Worm (Caenorhabditis elegans) whole organism, mixed stage, embryonic: ENCODE measurements around the gene nfya-1.
"Not testable (repeated sequence)": the region's sequence is repeated elsewhere in the genome, so short reads cannot be mapped to it uniquely, and the experiment has no call there.

Source experiments
- M03D4.4 ChIP-seq: sonication (generic microtip); optimal IDR thresholded peaks from 2 replicates; lab custom pipeline; 2017; ENCODE audit warnings: mild to moderate bottlenecking, missing genetic modification characterization, missing compliant biosample characterization
- bed-3 ChIP-seq: fragments of 200-800 bp; sonication (Bioruptor generic); optimal IDR thresholded peaks from 3 replicates; lab custom pipeline; 2018; ENCODE audit warnings: mild to moderate bottlenecking, missing genetic modification characterization, moderate library complexity, missing compliant biosample characterization
- blmp-1 ChIP-seq: fragments of 150-350 bp; optimal IDR thresholded peaks from 2 replicates; lab custom pipeline; 2014; ENCODE audit warnings: missing biosample characterization, missing genetic modification characterization
- ceh-39 ChIP-seq: fragments of 150-350 bp; optimal IDR thresholded peaks from 2 replicates; lab custom pipeline; 2014; ENCODE audit warnings: missing biosample characterization, missing genetic modification characterization
- ceh-43 ChIP-seq: fragments of 200-800 bp; sonication (Bioruptor generic); optimal IDR thresholded peaks from 2 replicates; lab custom pipeline; 2018; ENCODE audit warnings: mild to moderate bottlenecking, missing genetic modification characterization, moderate library complexity, missing compliant biosample characterization
- ceh-83 ChIP-seq: fragments of 200-800 bp; sonication (Bioruptor generic); optimal IDR thresholded peaks from 2 replicates; lab custom pipeline; 2018; ENCODE audit warnings: mild to moderate bottlenecking, missing genetic modification characterization, missing compliant biosample characterization
- ces-1 ChIP-seq: fragments of 150-350 bp; optimal IDR thresholded peaks from 2 replicates; lab custom pipeline; 2014; ENCODE audit warnings: missing biosample characterization, missing genetic modification reagents, missing genetic modification characterization
- cnd-1 ChIP-seq: fragments of 200-800 bp; sonication (Bioruptor generic); optimal IDR thresholded peaks from 2 replicates; lab custom pipeline; 2018; ENCODE audit warnings: mild to moderate bottlenecking, missing genetic modification characterization, missing compliant biosample characterization
- drap-1 ChIP-seq: fragments of 200-800 bp; sonication (Bioruptor generic); optimal IDR thresholded peaks from 3 replicates; lab custom pipeline; 2018; ENCODE audit warnings: mild to moderate bottlenecking, missing genetic modification characterization, missing compliant biosample characterization
- elt-1 ChIP-seq: sonication (generic microtip); optimal IDR thresholded peaks from 2 replicates; lab custom pipeline; 2017; ENCODE audit warnings: missing genetic modification characterization, mild to moderate bottlenecking, missing compliant biosample characterization, antibody characterized with exemption, moderate library complexity, borderline replicate concordance; ENCODE audit not compliant: insufficient read depth
- elt-3 ChIP-seq: fragments of 150-350 bp; optimal IDR thresholded peaks from 2 replicates; lab custom pipeline; 2014; ENCODE audit warnings: missing biosample characterization, missing genetic modification characterization
- flh-1 ChIP-seq: fragments of 200-800 bp; sonication (Bioruptor generic); optimal IDR thresholded peaks from 2 replicates; lab custom pipeline; 2018; ENCODE audit warnings: mild to moderate bottlenecking, missing genetic modification characterization, moderate library complexity, missing compliant biosample characterization
- ham-2 ChIP-seq: fragments of 200-800 bp; sonication (Bioruptor generic); optimal IDR thresholded peaks from 2 replicates; lab custom pipeline; 2018; ENCODE audit warnings: mild to moderate bottlenecking, missing genetic modification characterization, missing compliant biosample characterization
- hlh-1 ChIP-seq: fragments of 150-350 bp; optimal IDR thresholded peaks from 2 replicates; lab custom pipeline; 2014; ENCODE audit warnings: missing biosample characterization, missing genetic modification reagents, missing genetic modification characterization
- lin-13 ChIP-seq: fragments of 150-350 bp; optimal IDR thresholded peaks from 2 replicates; lab custom pipeline; 2014; ENCODE audit warnings: missing biosample characterization, missing genetic modification characterization
- lin-32 ChIP-seq: fragments of 200-800 bp; sonication (Bioruptor generic); optimal IDR thresholded peaks from 2 replicates; lab custom pipeline; 2018; ENCODE audit warnings: mild to moderate bottlenecking, missing genetic modification characterization, missing compliant biosample characterization
- lsy-2 ChIP-seq: fragments of 150-350 bp; optimal IDR thresholded peaks from 2 replicates; lab custom pipeline; 2014; ENCODE audit warnings: missing biosample characterization, missing genetic modification characterization
- mab-5 ChIP-seq: fragments of 150-350 bp; optimal IDR thresholded peaks from 2 replicates; lab custom pipeline; 2014; ENCODE audit warnings: missing biosample characterization, missing genetic modification characterization
- mls-2 ChIP-seq: sonication (generic microtip); optimal IDR thresholded peaks from 2 replicates; lab custom pipeline; 2016; ENCODE audit warnings: mild to moderate bottlenecking, missing genetic modification characterization, moderate library complexity, missing compliant biosample characterization
- nhr-12 ChIP-seq: fragments of 150-350 bp; optimal IDR thresholded peaks from 2 replicates; lab custom pipeline; 2014; ENCODE audit warnings: missing biosample characterization, missing genetic modification characterization
- nhr-2 ChIP-seq: fragments of 150-350 bp; optimal IDR thresholded peaks from 2 replicates; lab custom pipeline; 2014; ENCODE audit warnings: missing biosample characterization, missing genetic modification characterization
- nhr-237 ChIP-seq: fragments of 150-350 bp; optimal IDR thresholded peaks from 2 replicates; lab custom pipeline; 2014; ENCODE audit warnings: missing biosample characterization, missing genetic modification characterization
- nhr-28 ChIP-seq: fragments of 150-350 bp; optimal IDR thresholded peaks from 2 replicates; lab custom pipeline; 2014; ENCODE audit warnings: missing biosample characterization, missing genetic modification characterization
- pha-4 ChIP-seq: fragments of 150-350 bp; optimal IDR thresholded peaks from 2 replicates; lab custom pipeline; 2018; ENCODE audit warnings: missing biosample characterization, missing genetic modification reagents, missing genetic modification characterization
- sem-2 ChIP-seq: fragments of 200-800 bp; sonication (Bioruptor generic); optimal IDR thresholded peaks from 2 replicates; lab custom pipeline; 2018; ENCODE audit warnings: mild to moderate bottlenecking, missing genetic modification characterization, missing compliant biosample characterization
- snpc-4 ChIP-seq: fragments of 150-350 bp; optimal IDR thresholded peaks from 2 replicates; lab custom pipeline; 2014; ENCODE audit warnings: missing biosample characterization, missing genetic modification characterization
- sptf-1 ChIP-seq: sonication (generic microtip); optimal IDR thresholded peaks from 2 replicates; lab custom pipeline; 2017; ENCODE audit warnings: mild to moderate bottlenecking, missing genetic modification characterization, moderate library complexity, missing compliant biosample characterization
- tbx-8 ChIP-seq: fragments of 200-800 bp; sonication (Bioruptor generic); optimal IDR thresholded peaks from 2 replicates; lab custom pipeline; 2018; ENCODE audit warnings: mild to moderate bottlenecking, missing genetic modification characterization, moderate library complexity, missing compliant biosample characterization
- unc-62 ChIP-seq: fragments of 150-350 bp; optimal IDR thresholded peaks from 2 replicates; lab custom pipeline; 2014; ENCODE audit warnings: missing biosample characterization, missing genetic modification reagents, missing genetic modification characterization
- zip-8 ChIP-seq: fragments of 150-350 bp; optimal IDR thresholded peaks from 2 replicates; lab custom pipeline; 2014; ENCODE audit warnings: missing biosample characterization, missing genetic modification characterization
- ztf-11 ChIP-seq: fragments of 150-350 bp; optimal IDR thresholded peaks from 2 replicates; lab custom pipeline; 2014; ENCODE audit warnings: missing biosample characterization, missing genetic modification characterization

nfya-1 gene

ce11 chrX:11965163-11965562 is 18.5 kb upstream of the nfya-1 start:
- no peak for TF ChIP-seq mls-2 (tag; lab: Kevin White, UChicago)
- TF ChIP-seq nhr-237 (tag; lab: Kevin White, UChicago): no peak
- no peak for TF ChIP-seq nhr-12 (tag; lab: Kevin White, UChicago)
- TF ChIP-seq lin-13 (tag; lab: Kevin White, UChicago): no peak
- no peak for TF ChIP-seq elt-3
- no peak for TF ChIP-seq snpc-4 (tag; lab: Kevin White, UChicago)
- no peak for TF ChIP-seq lin-32 (GFP tag; lab: Kevin White, UChicago)
- TF ChIP-seq ces-1 (GFP tag; lab: Kevin White, UChicago): no peak
- no peak for TF ChIP-seq ceh-43 (GFP tag; lab: Kevin White, UChicago)
- TF ChIP-seq cnd-1 (tag; lab: Kevin White, UChicago): no peak
- no peak for TF ChIP-seq ceh-39
- TF ChIP-seq ceh-83: no peak
- TF ChIP-seq ztf-11 (tag; lab: Kevin White, UChicago): no peak
- no peak for TF ChIP-seq tbx-8
- TF ChIP-seq lsy-2 (tag; lab: Kevin White, UChicago): no peak
- TF ChIP-seq bed-3 (GFP tag; lab: Kevin White, UChicago): no peak
- no peak for TF ChIP-seq M03D4.4

ce11 chrX:11964555-11964954 is 17.9 kb upstream of the nfya-1 start:
- TF ChIP-seq sptf-1 (tag; lab: Kevin White, UChicago) (no peak), blmp-1 (tag; lab: Kevin White, UChicago) (no peak), elt-3 (no peak), elt-1 (tag; lab: Kevin White, UChicago) (no peak), pha-4 (tag; lab: Kevin White, UChicago) (no peak), cnd-1 (tag; lab: Kevin White, UChicago) (no peak), snpc-4 (tag; lab: Kevin White, UChicago) (no peak), ceh-39 (no peak), bed-3 (GFP tag; lab: Kevin White, UChicago) (no peak), mls-2 (tag; lab: Kevin White, UChicago) (no peak), lin-32 (GFP tag; lab: Kevin White, UChicago) (no peak), zip-8 (no peak), lin-13 (tag; lab: Kevin White, UChicago) (no peak), ceh-43 (GFP tag; lab: Kevin White, UChicago) (no peak), sem-2 (GFP tag; lab: Kevin White, UChicago) (no peak), ham-2 (GFP tag; lab: Kevin White, UChicago) (no peak), lsy-2 (tag; lab: Kevin White, UChicago) (no peak), ces-1 (GFP tag; lab: Kevin White, UChicago) (no peak)

DNA sequence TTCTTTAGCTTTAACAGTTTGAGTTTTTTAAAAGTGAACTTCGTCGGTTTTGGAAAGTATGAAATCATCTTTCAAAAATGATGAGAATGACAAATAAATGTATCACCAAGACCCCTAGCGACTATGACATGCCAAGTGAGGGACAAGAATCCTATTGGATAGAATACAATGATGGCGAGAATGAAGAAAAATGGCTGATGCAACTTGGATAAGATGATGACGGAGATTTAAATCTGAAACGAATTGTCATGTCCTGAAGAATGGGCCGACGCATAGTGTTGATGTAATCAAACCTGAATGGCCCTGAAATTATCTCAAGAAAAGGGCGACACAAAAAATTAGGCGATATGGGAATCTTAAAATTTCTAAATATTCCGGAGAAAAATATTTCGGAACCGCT is 17.0 kb upstream of the nfya-1 start:
- TF ChIP-seq unc-62 (GFP tag; lab: Kevin White, UChicago) (peak; percentile 21), elt-1 (tag; lab: Kevin White, UChicago) (peak; percentile 91), nhr-237 (tag; lab: Kevin White, UChicago) (no peak)

DNA sequence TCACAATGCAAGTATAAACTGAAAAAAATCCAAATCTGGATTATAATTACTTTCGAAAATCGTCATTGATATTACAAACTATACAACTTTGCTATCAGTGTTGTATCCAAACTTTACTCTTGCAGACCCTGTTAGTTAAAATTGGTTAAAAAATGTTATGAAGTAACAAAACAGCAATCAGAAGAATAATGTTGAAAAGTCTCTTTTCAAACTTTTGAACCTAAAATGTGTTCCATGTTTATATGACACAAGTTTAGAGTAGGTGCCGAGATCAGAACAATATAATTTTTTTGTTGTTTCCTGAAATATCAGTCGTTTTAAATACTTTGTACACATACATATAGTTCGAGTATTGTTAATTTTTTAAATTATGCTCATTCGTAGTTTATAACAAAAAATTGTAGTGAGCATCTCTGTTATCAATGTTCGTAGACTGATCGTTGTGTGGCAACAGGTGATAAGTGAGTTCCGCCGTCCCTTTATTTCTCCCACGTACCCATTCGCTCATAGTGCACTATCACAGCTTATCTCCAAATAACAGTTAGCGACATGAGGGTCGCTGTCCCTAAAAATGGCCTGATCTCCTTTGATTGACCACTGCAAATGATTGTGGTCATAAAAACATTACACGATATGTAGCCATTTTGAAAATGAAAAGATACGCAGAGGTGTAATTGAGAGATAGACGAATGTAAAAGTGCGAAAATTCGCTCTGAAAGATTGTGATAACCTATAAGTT is 15.6 kb upstream of the nfya-1 start:
- TF ChIP-seq elt-3 (no peak), nhr-2 (no peak), lin-32 (GFP tag; lab: Kevin White, UChicago) (no peak), mls-2 (tag; lab: Kevin White, UChicago) (no peak), ces-1 (GFP tag; lab: Kevin White, UChicago) (no peak), nhr-12 (tag; lab: Kevin White, UChicago) (no peak)

DNA sequence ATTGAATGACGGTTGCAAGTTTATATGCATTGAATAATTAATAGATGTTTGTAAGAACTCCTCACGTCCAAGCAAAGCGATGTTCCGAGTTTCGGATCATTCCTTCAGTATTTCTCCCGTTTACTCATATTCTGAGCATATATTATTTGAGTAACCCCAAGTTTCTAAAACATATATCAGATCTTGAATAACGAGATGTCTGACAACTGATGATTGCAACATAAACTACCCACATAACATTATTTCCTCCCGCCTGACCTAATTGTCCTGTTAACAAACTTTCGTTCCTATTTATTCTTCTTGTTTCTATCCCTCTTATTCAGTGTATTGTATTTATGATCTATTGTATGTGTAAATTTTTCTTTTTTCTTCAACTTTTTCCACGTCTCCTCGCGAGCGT is 14.5 kb upstream of the nfya-1 start, which contains the start of gene C49F5.13:
Gene C49F5.13, plus strand, starts transcription at position 301 of the 400 bp plus-strand sequence.
- not testable (repeated sequence) for TF ChIP-seq tbx-8; blmp-1 (tag; lab: Kevin White, UChicago); ces-1 (GFP tag; lab: Kevin White, UChicago)

DNA sequence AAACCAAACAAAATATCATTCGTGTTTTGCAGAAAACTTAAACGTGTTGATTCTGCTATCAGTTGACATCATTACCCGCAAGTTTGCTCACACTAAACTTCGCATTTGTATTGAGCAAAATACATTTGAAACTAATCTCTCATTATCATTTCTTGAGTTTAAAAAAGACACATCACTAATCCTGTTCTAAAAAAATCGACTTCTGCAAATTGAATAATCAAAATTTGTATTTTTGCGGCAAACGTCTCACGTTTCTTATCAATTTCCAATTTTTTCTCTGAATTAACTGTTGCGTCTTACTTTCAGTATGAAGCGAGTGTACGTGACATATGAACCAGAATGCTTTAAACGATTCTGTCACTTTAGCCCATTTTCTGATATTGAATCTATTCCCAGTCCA is 13.2 kb upstream of the nfya-1 start, which contains the start of gene C49F5.8:
Gene C49F5.8, plus strand, starts transcription at position 301 of the 400 bp plus-strand sequence.
- TF ChIP-seq nhr-2 (no peak), flh-1 (GFP tag; lab: Kevin White, UChicago) (no peak), mab-5 (no peak), ham-2 (GFP tag; lab: Kevin White, UChicago) (no peak), pha-4 (tag; lab: Kevin White, UChicago) (no peak), ceh-39 (no peak), zip-8 (no peak), M03D4.4 (no peak), drap-1 (GFP tag; lab: Kevin White, UChicago) (no peak), nhr-12 (tag; lab: Kevin White, UChicago) (no peak), lsy-2 (tag; lab: Kevin White, UChicago) (no peak), ztf-11 (tag; lab: Kevin White, UChicago) (no peak), nhr-28 (tag; lab: Kevin White, UChicago) (no peak), ceh-43 (GFP tag; lab: Kevin White, UChicago) (no peak), elt-3 (no peak), hlh-1 (tag; lab: Kevin White, UChicago) (no peak), elt-1 (tag; lab: Kevin White, UChicago) (no peak), nhr-237 (tag; lab: Kevin White, UChicago) (no peak)
